Worm (Caenorhabditis elegans): Measurements from ENCODE around the gene C46H3.1.
A peak's percentile ranks its signal among the peaks of the same experiment; 100 is the strongest.

The C46H3.1 gene

ce11 chrX:1181271-1181958 lies 27.8 kb upstream of the C46H3.1 start:
- no peak for TF ChIP-seq nhr-6 (tag; optimal IDR thresholded peaks at IDR 0.05)
- TF ChIP-seq skn-1 (tag; optimal IDR thresholded peaks at IDR 0.05) = no peak
- TF ChIP-seq lin-39 (tag; optimal IDR thresholded peaks at IDR 0.05) = no peak
- TF ChIP-seq mab-5 (tag; optimal IDR thresholded peaks at IDR 0.05) = peak; percentile 40
- TF ChIP-seq ztf-4 (tag; optimal IDR thresholded peaks at IDR 0.05) = no peak
- no peak for TF ChIP-seq nhr-129 (tag; optimal IDR thresholded peaks at IDR 0.05)
- TF ChIP-seq alr-1 (tag; optimal IDR thresholded peaks at IDR 0.05) = no peak

ce11 chrX:1183258-1183657 lies 25.9 kb upstream of the C46H3.1 start:
- no peak for TF ChIP-seq unc-55 (GFP tag; optimal IDR thresholded peaks at IDR 0.05)
- TF ChIP-seq R02D3.7 (tag; optimal IDR thresholded peaks at IDR 0.05) = no peak
- no peak for TF ChIP-seq ztf-4 (tag; optimal IDR thresholded peaks at IDR 0.05)
- no peak for TF ChIP-seq ZK546.5 (tag; optimal IDR thresholded peaks at IDR 0.05)
- TF ChIP-seq nhr-25 (tag; optimal IDR thresholded peaks at IDR 0.05) = no peak
- no peak for TF ChIP-seq sma-3 (GFP tag; optimal IDR thresholded peaks at IDR 0.05)
- no peak for TF ChIP-seq mdl-1 (tag; optimal IDR thresholded peaks at IDR 0.05)
- no peak for TF ChIP-seq elt-1 (tag; optimal IDR thresholded peaks at IDR 0.05)
- TF ChIP-seq ceh-16 (tag; optimal IDR thresholded peaks at IDR 0.05) = no peak
- TF ChIP-seq snpc-4 (tag; optimal IDR thresholded peaks at IDR 0.05) = no peak
- TF ChIP-seq crh-2 (tag; optimal IDR thresholded peaks at IDR 0.05) = no peak
- no peak for TF ChIP-seq nhr-10 (tag; optimal IDR thresholded peaks at IDR 0.05)
- TF ChIP-seq ama-1 (optimal IDR thresholded peaks at IDR 0.05) = no peak
- TF ChIP-seq nhr-12 (tag; optimal IDR thresholded peaks at IDR 0.05) = no peak
- no peak for TF ChIP-seq ceh-82 (tag; optimal IDR thresholded peaks at IDR 0.05)
- TF ChIP-seq nhr-23 (tag; optimal IDR thresholded peaks at IDR 0.05) = no peak
- TF ChIP-seq nhr-237 (tag; optimal IDR thresholded peaks at IDR 0.05) = no peak
- no peak for TF ChIP-seq alr-1 (tag; optimal IDR thresholded peaks at IDR 0.05)
- no peak for TF ChIP-seq dmd-4 (tag; optimal IDR thresholded peaks at IDR 0.05)

- TF ChIP-seq elt-3 (tag; optimal IDR thresholded peaks at IDR 0.05) (no peak), C34F6.9 (tag; optimal IDR thresholded peaks at IDR 0.05) (no peak), dmd-4 (tag; optimal IDR thresholded peaks at IDR 0.05) (no peak), alr-1 (tag; optimal IDR thresholded peaks at IDR 0.05) (no peak), fos-1 (tag; optimal IDR thresholded peaks at IDR 0.05) (no peak)
These were observed 25.2 kb upstream of the C46H3.1 start for ce11 chrX:1183985-1184384.

- TF ChIP-seq sma-3 (GFP tag; optimal IDR thresholded peaks at IDR 0.05) (no peak), nhr-6 (tag; optimal IDR thresholded peaks at IDR 0.05) (no peak), unc-62 (GFP tag; optimal IDR thresholded peaks at IDR 0.05) (no peak), lin-13 (GFP tag; optimal IDR thresholded peaks at IDR 0.05) (no peak), lin-39 (tag; optimal IDR thresholded peaks at IDR 0.05) (no peak), nhr-21 (tag; optimal IDR thresholded peaks at IDR 0.05) (no peak), fos-1 (tag; optimal IDR thresholded peaks at IDR 0.05) (no peak), nhr-10 (tag; optimal IDR thresholded peaks at IDR 0.05) (no peak), mab-5 (tag; optimal IDR thresholded peaks at IDR 0.05) (no peak), snpc-4 (tag; optimal IDR thresholded peaks at IDR 0.05) (no peak), unc-55 (GFP tag; optimal IDR thresholded peaks at IDR 0.05) (no peak), skn-1 (tag; optimal IDR thresholded peaks at IDR 0.05) (no peak), sem-4 (tag; optimal IDR thresholded peaks at IDR 0.05) (no peak), aly-2 (tag; optimal IDR thresholded peaks at IDR 0.05) (no peak), ztf-4 (tag; optimal IDR thresholded peaks at IDR 0.05) (no peak), dmd-4 (tag; optimal IDR thresholded peaks at IDR 0.05) (no peak), mbf-1 (tag; optimal IDR thresholded peaks at IDR 0.05) (no peak), gmeb-1 (tag; optimal IDR thresholded peaks at IDR 0.05) (no peak)
These were observed 23.7 kb upstream of the C46H3.1 start for ce11 chrX:1185474-1185873.

ce11 chrX:1191582-1191981 lies 17.6 kb upstream of the C46H3.1 start, which contains the start of gene T13G4.4:
Gene T13G4.4, minus strand, starts transcription at chrX:1191678.
- TF ChIP-seq ceh-16 (tag; optimal IDR thresholded peaks at IDR 0.05) (no peak), nhr-25 (tag; optimal IDR thresholded peaks at IDR 0.05) (peak; percentile 22)

- TF ChIP-seq sma-3 (GFP tag; optimal IDR thresholded peaks at IDR 0.05) (no peak), lin-13 (GFP tag; optimal IDR thresholded peaks at IDR 0.05) (no peak), unc-55 (GFP tag; optimal IDR thresholded peaks at IDR 0.05) (no peak), nhr-11 (tag; optimal IDR thresholded peaks at IDR 0.05) (no peak), dmd-4 (tag; optimal IDR thresholded peaks at IDR 0.05) (no peak), ceh-82 (tag; optimal IDR thresholded peaks at IDR 0.05) (no peak), egl-27 (tag; optimal IDR thresholded peaks at IDR 0.05) (no peak), elt-3 (tag; optimal IDR thresholded peaks at IDR 0.05) (no peak), peb-1 (tag; optimal IDR thresholded peaks at IDR 0.05) (no peak), nhr-10 (tag; optimal IDR thresholded peaks at IDR 0.05) (no peak), alr-1 (tag; optimal IDR thresholded peaks at IDR 0.05) (no peak), nhr-12 (tag; optimal IDR thresholded peaks at IDR 0.05) (no peak), unc-39 (tag; optimal IDR thresholded peaks at IDR 0.05) (no peak), blmp-1 (tag; optimal IDR thresholded peaks at IDR 0.05; ENCODE audit: insufficient read depth) (no peak)
These were observed 16.3 kb upstream of the C46H3.1 start, which contains the start of gene T13G4.1 for ce11 chrX:1192848-1193247. Gene T13G4.1, plus strand, starts transcription at chrX:1193148.

All from whole organism, L2 larva.